Fruit fly (Drosophila melanogaster) whole organism, adult: ENCODE measurements around the gene Pp2C1.

Source experiments
- CG7045 ChIP-seq: fragments of 200-800 bp; sonication (Bioruptor generic); optimal IDR thresholded peaks from 2 replicates; lab custom pipeline; 2017; ENCODE audit warnings: missing biosample characterization, mild to moderate bottlenecking, missing genetic modification characterization
- Clk ChIP-seq: fragments of 200-800 bp; sonication (Bioruptor generic); optimal IDR thresholded peaks from 2 replicates; lab custom pipeline; 2017; ENCODE audit warnings: missing biosample characterization, missing genetic modification characterization
- cic ChIP-seq: fragments of 200-800 bp; sonication (Bioruptor generic); optimal IDR thresholded peaks from 2 replicates; lab custom pipeline; 2017; ENCODE audit warnings: missing biosample characterization, mild to moderate bottlenecking, missing genetic modification characterization, moderate library complexity
- pad ChIP-seq: fragments of 200-800 bp; sonication (Bioruptor generic); optimal IDR thresholded peaks from 3 replicates; lab custom pipeline; 2017; ENCODE audit warnings: missing biosample characterization, missing genetic modification characterization, mild to moderate bottlenecking, moderate library complexity, missing genetic modification reagents
- tj ChIP-seq: fragments of 200-800 bp; sonication (Bioruptor generic); optimal IDR thresholded peaks from 3 replicates; lab custom pipeline; 2017; ENCODE audit warnings: missing biosample characterization, mild to moderate bottlenecking, missing genetic modification characterization, moderate library complexity

- TF ChIP-seq pad (GFP tag; lab: Kevin White, UChicago), result no peak
- no peak for TF ChIP-seq tj (GFP tag; lab: Kevin White, UChicago)
- no peak for TF ChIP-seq Clk (GFP tag; lab: Kevin White, UChicago)
- peak; percentile 59 for TF ChIP-seq cic (GFP tag; lab: Kevin White, UChicago)
- no peak for TF ChIP-seq CG7045 (GFP tag; lab: Kevin White, UChicago)
Observed at dm6 chrX:4702118-4702517, 15.4 kb upstream of the Pp2C1 start, which contains the start of gene Pdha.
